Worm (Caenorhabditis elegans) whole organism, L4/young adult: ENCODE results near the gene tba-4.
"Not testable (repeated sequence)": the region's sequence is repeated elsewhere in the genome, so short reads cannot be mapped to it uniquely, and the experiment has no call there.

Source experiments
- W03F9.2 ChIP-seq: fragments of 150-350 bp; optimal IDR thresholded peaks from 2 replicates; lab custom pipeline; 2014; ENCODE audit warnings: missing biosample characterization, missing genetic modification characterization
- dao-5 ChIP-seq: sonication (generic microtip); optimal IDR thresholded peaks from 2 replicates; lab custom pipeline; 2016; ENCODE audit warnings: missing genotype, missing genetic modification characterization, moderate library complexity, missing compliant biosample characterization
- him-1 ChIP-seq: sonication (generic microtip); optimal IDR thresholded peaks from 2 replicates; lab custom pipeline; 2016; ENCODE audit warnings: missing genotype, missing genetic modification reagents, missing genetic modification characterization, missing compliant biosample characterization

Gene tba-4

DNA sequence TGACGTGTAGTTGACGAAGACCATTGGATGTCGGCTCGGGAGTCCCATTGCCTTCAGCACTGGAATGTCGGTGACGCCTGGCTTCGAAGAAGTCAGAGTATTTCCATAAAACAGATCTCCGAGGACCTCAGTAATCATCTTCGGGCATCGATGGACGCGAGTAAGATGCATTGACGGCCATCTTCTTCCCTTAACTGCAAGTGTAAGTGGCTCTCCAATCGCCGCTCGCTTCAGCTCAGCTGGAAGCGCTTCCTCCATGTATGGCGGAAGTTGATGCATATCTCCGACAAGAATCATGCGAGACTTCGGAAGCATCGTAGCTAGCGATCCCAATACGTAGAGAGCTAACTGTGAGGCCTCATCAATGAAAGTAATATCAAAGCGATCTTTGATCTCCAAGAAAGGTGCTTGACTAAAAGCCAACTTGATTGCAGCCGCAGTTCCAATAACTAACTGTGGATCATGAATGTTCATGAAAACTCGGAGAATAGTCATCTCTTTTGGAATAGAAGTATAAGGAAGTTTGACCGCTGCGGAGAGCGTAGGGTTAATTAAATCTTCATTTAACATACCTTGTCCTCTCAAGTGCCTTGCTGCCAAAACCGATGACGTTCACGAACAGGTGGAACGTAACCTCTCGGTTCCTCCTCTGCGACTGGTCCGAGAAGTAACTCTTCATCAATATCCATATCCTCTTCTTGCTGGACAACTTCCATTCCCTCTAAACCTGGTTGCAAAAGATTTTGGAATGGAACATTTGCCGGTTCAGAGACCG lies 15.6 kb downstream of the tba-4 start:
- TF ChIP-seq dao-5 (tag; lab: Kevin White, UChicago) = no peak
- no peak for TF ChIP-seq W03F9.2 (tag; lab: Kevin White, UChicago)
- no peak for TF ChIP-seq him-1 (tag; lab: Kevin White, UChicago)

DNA sequence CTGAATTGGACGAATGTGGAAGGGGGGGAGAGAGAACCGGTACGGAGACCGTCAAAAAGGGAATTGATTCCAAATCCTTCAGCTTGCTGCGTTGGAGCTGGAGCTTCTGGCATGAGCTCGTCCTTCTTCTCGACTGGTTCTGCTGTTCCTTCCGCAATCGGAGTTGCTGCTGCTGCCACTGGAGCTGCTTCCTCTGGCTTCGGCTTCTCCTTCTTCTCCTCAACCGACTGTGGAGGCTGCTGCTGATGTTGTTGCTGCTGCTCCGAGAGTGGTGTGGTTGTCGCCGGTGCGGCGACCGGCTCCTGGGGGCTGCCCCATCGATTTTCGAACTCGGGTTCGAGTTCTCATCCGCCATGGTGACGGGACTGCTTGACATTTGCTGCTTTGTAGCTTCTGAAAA lies 16.3 kb downstream of the tba-4 start, which contains the start of gene R03D7.2:
TSS of gene R03D7.2 (minus strand) at position 399 of the 400 bp plus-strand sequence.
- TF ChIP-seq W03F9.2 (tag; lab: Kevin White, UChicago) (no peak), him-1 (tag; lab: Kevin White, UChicago) (no peak), dao-5 (tag; lab: Kevin White, UChicago) (no peak)

DNA sequence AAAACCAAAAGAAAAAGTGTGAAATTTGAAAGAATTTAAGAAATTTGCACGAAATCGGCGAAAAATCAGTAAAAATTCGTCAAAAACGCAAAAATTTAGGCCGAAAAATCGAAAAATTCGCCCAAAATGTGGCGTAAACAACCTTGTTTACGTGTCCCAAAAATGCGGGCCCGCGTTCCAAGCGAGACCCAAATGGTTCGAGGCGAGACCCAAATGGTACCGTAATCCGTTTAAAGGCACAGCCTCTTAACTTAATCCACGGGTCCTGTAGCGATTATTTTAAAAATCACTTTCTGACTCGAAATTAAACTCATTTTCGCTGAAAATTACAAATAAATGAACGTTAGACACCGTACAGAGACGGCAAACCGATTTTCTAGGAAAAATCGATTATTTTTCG lies 16.8 kb downstream of the tba-4 start:
- TF ChIP-seq W03F9.2 (tag; lab: Kevin White, UChicago) (no peak), dao-5 (tag; lab: Kevin White, UChicago) (no peak), him-1 (tag; lab: Kevin White, UChicago) (no peak)

DNA sequence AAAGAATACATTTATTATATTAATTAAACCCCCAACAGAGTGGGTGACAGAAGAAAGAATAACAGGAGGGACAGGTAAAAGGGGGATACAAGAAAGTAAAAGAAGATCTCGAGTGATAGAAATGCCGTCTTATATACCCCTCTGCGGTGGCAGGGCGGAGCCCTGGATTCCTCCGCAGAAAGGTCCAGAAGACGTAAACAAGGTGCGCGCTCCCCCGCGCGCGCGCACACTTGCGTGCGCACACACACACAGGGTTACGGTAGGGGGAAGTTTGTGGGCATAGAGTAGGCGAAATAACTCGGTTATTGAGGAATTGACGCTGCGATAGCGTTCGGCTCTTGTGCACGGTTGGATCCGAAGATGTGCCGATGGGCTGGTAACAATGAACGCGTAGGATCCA lies 23.4 kb downstream of the tba-4 start, which contains the start of gene R03D7.15:
TSS of gene R03D7.15 (plus strand) at position 299 of the 400 bp plus-strand sequence.
- not testable (repeated sequence) for TF ChIP-seq him-1, dao-5, W03F9.2 (tag; lab: Kevin White, UChicago)

DNA sequence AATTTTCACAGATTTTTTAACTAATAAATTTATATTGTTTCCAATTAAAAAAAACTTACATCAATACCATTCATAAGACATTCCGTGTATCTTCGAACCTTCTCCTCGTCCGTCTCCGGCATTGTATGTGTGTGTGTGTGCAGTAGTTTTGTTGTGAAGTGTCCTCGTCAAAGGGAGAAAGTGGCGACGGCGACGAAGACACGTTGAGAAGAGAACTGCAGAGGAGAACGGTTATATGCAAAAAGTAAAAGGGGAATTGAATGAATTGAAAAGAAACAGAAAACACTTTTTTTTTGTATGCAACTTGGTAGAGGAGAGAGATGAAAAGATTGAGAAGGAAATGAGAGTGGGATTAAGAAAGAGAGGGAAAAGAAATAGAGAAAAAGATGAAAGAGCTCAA lies 26.9 kb downstream of the tba-4 start:
- TF ChIP-seq W03F9.2 (tag; lab: Kevin White, UChicago) (no peak), him-1 (tag; lab: Kevin White, UChicago) (no peak), dao-5 (tag; lab: Kevin White, UChicago) (no peak)

DNA sequence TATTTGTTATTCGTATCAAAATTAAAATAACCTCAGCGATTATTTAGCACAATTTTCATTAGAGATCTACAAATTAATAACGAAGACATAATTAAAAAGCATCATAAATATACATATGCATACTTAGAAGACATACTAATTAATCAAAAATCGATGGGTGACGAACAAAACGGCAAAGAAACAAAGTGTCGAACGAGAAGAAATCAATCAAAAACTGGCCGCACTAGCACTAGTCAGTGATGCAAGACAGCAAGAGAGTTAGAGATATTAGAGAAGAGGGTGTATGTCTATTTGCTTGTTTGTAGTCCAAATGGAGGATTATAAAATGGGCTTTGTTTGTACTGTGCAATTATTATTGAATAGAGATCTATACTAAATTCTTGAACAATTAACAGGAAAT lies 28.3 kb downstream of the tba-4 start:
- TF ChIP-seq W03F9.2 (tag; lab: Kevin White, UChicago) = no peak
- no peak for TF ChIP-seq him-1 (tag; lab: Kevin White, UChicago)
- no peak for TF ChIP-seq dao-5 (tag; lab: Kevin White, UChicago)

DNA sequence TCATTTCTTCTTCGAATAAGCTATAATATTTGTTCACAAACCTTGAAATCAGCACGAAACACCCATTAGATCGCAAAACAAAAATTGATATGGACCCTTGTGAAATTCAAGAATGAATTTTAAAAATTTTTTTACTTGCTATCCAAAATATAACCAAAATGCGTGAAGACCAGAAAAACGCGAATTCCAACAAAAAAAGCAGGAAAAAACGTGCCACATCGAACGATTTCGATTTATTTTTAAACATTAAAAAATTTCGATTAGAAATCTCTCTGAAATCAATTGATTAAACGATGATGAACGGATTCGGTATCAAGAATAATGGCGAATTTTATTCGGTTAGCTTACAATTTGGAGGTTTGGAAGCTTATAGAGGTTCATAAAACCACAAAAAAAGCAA lies 28.8 kb downstream of the tba-4 start, which contains the start of the genes tceb-3 and gskl-1:
TSS of gene tceb-3 (minus strand) at position 101 of the 400 bp plus-strand sequence.
TSS of gene gskl-1 (plus strand) at position 243 of the 400 bp plus-strand sequence.
- TF ChIP-seq him-1 (tag; lab: Kevin White, UChicago) (no peak), W03F9.2 (tag; lab: Kevin White, UChicago) (no peak), dao-5 (tag; lab: Kevin White, UChicago) (no peak)

DNA sequence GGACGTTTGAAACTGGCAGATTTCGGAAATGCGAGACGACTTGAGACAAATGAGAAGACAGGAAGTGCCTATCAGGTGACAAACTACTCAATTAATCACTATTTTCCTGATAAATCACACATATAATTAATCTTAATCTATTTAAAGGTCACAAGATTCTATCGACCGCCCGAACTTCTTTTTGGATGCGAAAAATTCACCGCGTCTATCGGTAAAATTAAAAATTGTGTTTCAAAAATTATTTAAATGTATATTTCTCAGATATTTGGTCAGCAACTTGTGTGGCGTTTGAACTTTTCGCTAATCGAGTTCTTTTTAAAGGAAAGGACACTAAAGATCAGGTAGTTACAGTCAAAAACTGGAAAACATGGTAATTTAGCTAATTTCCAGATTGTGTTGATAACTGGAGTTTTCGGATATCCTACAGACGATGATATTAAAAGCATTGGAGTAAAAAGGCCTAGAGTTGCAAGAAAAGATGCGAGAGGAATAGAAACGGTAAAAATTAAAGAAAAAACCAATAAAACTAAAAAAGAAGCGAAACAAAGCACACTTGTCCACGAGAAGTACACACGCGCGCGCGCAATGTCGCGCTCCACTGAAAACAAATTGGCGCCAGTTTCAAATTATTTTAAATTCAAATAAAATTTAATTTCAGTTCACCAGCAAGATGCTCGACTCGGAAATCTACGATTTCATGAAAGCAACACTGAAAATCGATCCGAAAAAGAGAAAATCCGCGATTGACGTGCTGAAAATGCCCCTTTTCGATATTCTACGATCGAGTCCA lies 29.9 kb downstream of the tba-4 start:
- TF ChIP-seq dao-5 (tag; lab: Kevin White, UChicago) = no peak
- no peak for TF ChIP-seq him-1 (tag; lab: Kevin White, UChicago)
- TF ChIP-seq W03F9.2 (tag; lab: Kevin White, UChicago) = no peak

DNA sequence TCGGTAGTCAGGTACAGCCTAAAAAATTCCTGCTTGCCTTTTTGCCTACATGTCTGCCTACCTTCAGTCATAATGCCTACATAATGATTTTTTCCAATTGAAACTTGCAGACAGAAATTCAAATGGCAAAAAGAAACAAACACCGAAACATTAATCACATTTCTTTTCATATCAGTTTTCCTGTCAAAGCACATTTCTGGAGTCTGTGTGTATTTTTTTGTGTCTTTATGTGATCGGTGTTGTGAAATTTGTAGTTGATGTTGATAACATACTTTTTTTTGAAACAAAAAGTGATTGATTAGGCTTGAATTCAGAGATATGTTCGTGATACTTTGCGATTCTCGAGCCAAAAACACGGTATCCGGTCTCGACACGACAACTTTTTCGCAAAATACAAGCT lies 30.9 kb downstream of the tba-4 start:
- TF ChIP-seq dao-5 (tag; lab: Kevin White, UChicago) = no peak

DNA sequence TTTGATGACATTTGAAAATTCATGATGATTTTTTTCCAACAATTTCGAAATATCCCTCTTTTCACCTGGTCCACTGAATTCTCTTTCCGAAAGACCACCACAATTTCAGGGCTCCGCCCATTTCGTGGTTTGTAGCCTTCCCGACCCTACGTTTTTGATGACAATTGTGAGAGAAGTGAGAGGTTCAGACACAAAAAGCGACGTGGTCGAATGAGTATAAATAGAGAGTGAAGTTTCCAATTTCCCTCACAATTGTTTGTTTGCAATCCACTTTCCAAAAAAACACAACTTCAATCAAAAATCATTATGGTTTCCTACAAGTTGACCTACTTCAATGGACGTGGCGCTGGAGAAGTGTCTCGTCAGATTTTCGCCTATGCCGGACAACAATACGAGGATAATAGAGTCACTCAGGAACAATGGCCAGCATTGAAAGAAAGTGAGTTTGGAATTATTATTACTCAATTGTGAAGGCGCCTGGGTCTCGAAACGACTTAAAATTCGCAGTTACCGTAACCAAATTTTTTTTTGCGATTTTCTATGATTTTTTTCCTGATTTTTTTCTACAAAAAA lies 31.7 kb downstream of the tba-4 start, which contains the start of gene gst-5:
TSS of gene gst-5 (plus strand) at position 246 of the 573 bp plus-strand sequence.
- no peak for TF ChIP-seq W03F9.2 (tag; lab: Kevin White, UChicago)
- no peak for TF ChIP-seq dao-5 (tag; lab: Kevin White, UChicago)
- TF ChIP-seq him-1 (tag; lab: Kevin White, UChicago) = no peak

DNA sequence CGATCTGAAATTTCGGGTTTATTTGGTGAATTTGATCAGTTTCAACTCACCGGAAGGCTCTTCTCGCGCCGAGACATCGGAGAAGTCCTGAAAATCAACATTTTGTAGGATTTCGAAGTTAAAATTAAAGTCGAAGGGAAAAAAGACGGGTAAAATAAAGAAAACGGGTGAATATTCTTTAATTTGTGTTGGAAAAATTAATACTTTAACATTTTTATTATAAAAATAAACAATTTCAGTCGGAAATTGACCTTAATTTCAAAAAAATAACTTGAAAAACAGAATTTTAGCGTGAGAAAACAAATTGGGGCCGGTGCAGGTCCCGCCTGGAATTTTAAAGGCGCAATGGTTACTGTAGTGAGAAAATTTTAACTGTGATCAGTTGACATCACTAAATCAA lies 34.6 kb downstream of the tba-4 start, which contains the start of gene nos-1:
TSS of gene nos-1 (minus strand) at position 101 of the 400 bp plus-strand sequence.
- TF ChIP-seq dao-5 (tag; lab: Kevin White, UChicago) (no peak), him-1 (tag; lab: Kevin White, UChicago) (no peak), W03F9.2 (tag; lab: Kevin White, UChicago) (no peak)

DNA sequence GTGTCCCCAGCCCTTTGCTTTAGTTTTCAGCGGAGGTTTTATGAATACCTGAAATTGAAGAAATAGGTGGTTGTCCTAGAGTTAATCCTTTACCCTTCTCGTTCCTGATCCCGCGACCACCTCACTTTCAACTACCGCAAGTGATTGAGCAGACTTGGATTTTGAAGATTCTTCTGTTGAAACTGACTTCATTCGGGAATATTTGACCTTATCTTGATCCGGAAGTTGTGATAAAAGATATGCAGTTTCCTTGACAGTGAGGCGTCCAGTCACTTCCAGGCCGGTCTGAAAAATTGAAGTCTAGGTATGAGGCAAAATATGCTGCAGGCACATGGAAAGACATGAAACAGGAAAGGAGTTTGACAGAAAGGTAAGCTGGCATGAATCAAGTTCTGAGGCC lies 36.6 kb downstream of the tba-4 start:
- TF ChIP-seq him-1 (tag; lab: Kevin White, UChicago) = no peak

DNA sequence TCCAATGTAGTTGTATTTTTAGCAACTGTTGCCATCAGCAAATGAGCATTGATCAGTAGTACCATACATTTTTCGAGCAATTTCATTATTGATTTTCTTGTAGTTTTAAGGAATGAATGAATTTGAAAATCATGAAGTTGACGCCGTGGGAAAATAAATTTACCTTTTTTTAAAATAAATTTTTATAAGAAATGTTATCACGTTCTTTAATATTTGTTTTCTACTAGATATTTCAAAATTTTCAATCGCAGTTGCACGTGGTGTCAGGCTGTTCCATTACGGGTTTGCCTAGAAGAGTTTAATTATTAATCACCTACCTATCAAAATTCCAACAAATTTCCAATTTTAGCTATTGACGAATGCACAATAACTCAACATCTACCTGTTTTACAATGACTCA lies 38.3 kb downstream of the tba-4 start, which contains the start of gene R03D7.8:
TSS of gene R03D7.8 (minus strand) at position 101 of the 400 bp plus-strand sequence.
- no peak for TF ChIP-seq W03F9.2 (tag; lab: Kevin White, UChicago)
- TF ChIP-seq dao-5 (tag; lab: Kevin White, UChicago) = no peak
- TF ChIP-seq him-1 (tag; lab: Kevin White, UChicago) = no peak
